Worm (Caenorhabditis elegans) whole organism, late embryonic: ENCODE results near the gene C35B1.3.

ENCODE experiments used
- F13H6.1 ChIP-seq: sonication (generic microtip); optimal IDR thresholded peaks from 2 replicates; lab custom pipeline; 2016; ENCODE audit warnings: missing genetic modification characterization, missing compliant biosample characterization
- lin-11 ChIP-seq: fragments of 200-800 bp; sonication (Bioruptor generic); optimal IDR thresholded peaks from 2 replicates; lab custom pipeline; 2018; ENCODE audit warnings: mild to moderate bottlenecking, missing genetic modification characterization, missing compliant biosample characterization
- pax-1 ChIP-seq: fragments of 150-350 bp; optimal IDR thresholded peaks from 2 replicates; lab custom pipeline; 2014; ENCODE audit warnings: missing biosample characterization, missing genetic modification characterization
- sox-4 ChIP-seq: sonication (generic microtip); optimal IDR thresholded peaks from 2 replicates; lab custom pipeline; 2017; ENCODE audit warnings: mild to moderate bottlenecking, missing genetic modification characterization, inconsistent platforms, missing compliant biosample characterization
- syd-9 ChIP-seq: sonication (generic microtip); optimal IDR thresholded peaks from 2 replicates; lab custom pipeline; 2016; ENCODE audit warnings: mild to moderate bottlenecking, missing genetic modification characterization, moderate library complexity, missing compliant biosample characterization

DNA sequence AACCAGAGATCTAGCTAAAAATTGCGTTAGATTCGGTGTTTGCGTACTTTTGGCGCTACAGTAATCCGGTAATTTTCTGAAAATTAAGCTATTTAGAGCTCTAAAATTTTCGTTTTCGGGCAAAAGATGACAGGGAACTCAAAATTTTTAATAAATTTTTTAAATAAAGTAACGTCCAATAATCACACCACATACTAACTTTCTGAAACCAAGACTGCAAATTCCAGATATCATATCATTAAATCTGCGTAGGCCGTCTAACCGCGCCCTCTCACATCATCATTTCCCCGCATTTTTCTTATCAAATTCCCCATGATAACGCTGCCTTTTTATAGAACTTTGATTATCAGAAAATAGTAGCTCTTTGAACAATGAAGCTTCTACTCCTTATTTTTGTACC lies 36.5 kb downstream of the C35B1.3 start, which contains the start of gene drd-50:
- TF ChIP-seq syd-9 (tag; lab: Kevin White, UChicago) (no peak), sox-4 (no peak), F13H6.1 (no peak), pax-1 (tag; lab: Kevin White, UChicago) (no peak), lin-11 (no peak)
